Fruit fly (Drosophila melanogaster) whole organism, embryonic: ENCODE results near the gene Rpp30.

Experiments used
- Elba2 ChIP-seq: fragments of 200-800 bp; sonication (Bioruptor generic); optimal IDR thresholded peaks from 3 replicates; lab custom pipeline; 2016; ENCODE audit warnings: missing biosample characterization, missing genetic modification characterization
- Pdp1 ChIP-seq, 2 experiments: fragments of 200-800 bp; sonication (Bioruptor generic); optimal IDR thresholded peaks; 3 replicates each; lab custom pipeline; 2016; ENCODE audit warnings: missing biosample characterization in 2 of 2, missing genetic modification characterization in 2 of 2, mild to moderate bottlenecking in 1 of 2, moderate library complexity in 1 of 2
- insv ChIP-seq, 2 experiments: fragments of 200-800 bp; sonication (Bioruptor generic); optimal IDR thresholded peaks; 3 replicates each; lab custom pipeline; 2016 to 2018; ENCODE audit warnings: missing biosample characterization in 2 of 2, missing genetic modification characterization in 2 of 2
- so ChIP-seq: fragments of 200-800 bp; sonication (Bioruptor generic); IDR thresholded peaks from 3 replicates; pipeline ENCODE4 v1.3.6; 2022; ENCODE audit warnings: missing biosample characterization, missing genetic modification characterization

- TF ChIP-seq so (no peak; the same call in 2 of the 3 replicates), Pdp1 (GFP tag; optimal IDR thresholded peaks at IDR 0.05; lab: Kevin White, UChicago) (peak; percentile 23 to 26), insv (GFP tag; optimal IDR thresholded peaks at IDR 0.05; lab: Kevin White, UChicago) (no peak), Elba2 (GFP tag; lab: Kevin White, UChicago) (no peak)
These were observed 33.4 kb upstream of the Rpp30 start for dm6 chr2L:285596-286023.
